Fruit fly (Drosophila melanogaster): Measurements from ENCODE around the gene Hr83.

dm6 chr3R:6375944-6376343 is 26.9 kb downstream of the Hr83 start, which contains the start of gene CRAT:
- TF ChIP-seq CTCF (optimal IDR thresholded peaks at IDR 0.05) (no peak), CG8478 (optimal IDR thresholded peaks at IDR 0.05) (no peak)
